Worm (Caenorhabditis elegans) whole organism, L1 larva: ENCODE results near the gene prx-13.

Source experiments
- Y116A8C.19 ChIP-seq: sonication (generic microtip); optimal IDR thresholded peaks from 2 replicates; lab custom pipeline; 2016; ENCODE audit warnings: missing compliant biosample characterization, missing genetic modification characterization, borderline replicate concordance
- efl-3 ChIP-seq: fragments of 200-800 bp; sonication (Bioruptor generic); optimal IDR thresholded peaks from 2 replicates; lab custom pipeline; 2018; ENCODE audit warnings: mild to moderate bottlenecking, missing genetic modification characterization, missing compliant biosample characterization
- hlh-4 ChIP-seq: sonication (generic microtip); optimal IDR thresholded peaks from 2 replicates; lab custom pipeline; 2016; ENCODE audit warnings: mild to moderate bottlenecking, missing genetic modification characterization, missing compliant biosample characterization
- nhr-12 ChIP-seq: sonication (generic microtip); optimal IDR thresholded peaks from 2 replicates; lab custom pipeline; 2017; ENCODE audit warnings: missing biosample characterization, missing genetic modification characterization

Gene prx-13

DNA sequence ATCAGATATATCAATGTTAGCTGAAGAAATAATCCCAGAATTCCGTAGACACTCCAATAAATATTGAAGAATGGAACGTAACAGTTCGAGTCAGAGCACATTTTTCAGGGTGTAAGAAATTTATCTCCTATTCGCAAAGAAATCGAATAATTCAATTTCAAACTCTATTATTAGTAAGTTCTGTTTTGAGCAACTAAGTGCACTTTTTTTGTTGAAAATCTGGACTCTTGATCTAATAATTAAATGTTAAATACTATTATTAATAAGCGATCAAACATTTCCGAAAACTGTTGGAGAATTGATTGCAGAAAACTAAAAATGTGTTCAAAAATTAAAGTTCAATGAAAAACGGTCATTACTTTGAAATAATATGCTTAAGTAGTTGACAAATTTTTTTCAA is 48.7 kb downstream of the prx-13 start, which contains the start of gene srd-56:
Gene srd-56, minus strand, starts transcription at position 101 of the 400 bp plus-strand sequence.
- TF ChIP-seq hlh-4 (tag; lab: Kevin White, UChicago) (no peak), efl-3 (no peak), Y116A8C.19 (tag; lab: Kevin White, UChicago) (no peak), nhr-12 (tag; lab: Kevin White, UChicago) (no peak)
